Fruit fly (Drosophila melanogaster) whole organism, prepupa: ENCODE measurements around the gene RpL34a.
A peak's percentile ranks its signal among the peaks of the same experiment; 100 is the strongest.

Experiments
- Blimp-1 ChIP-seq: fragments of 200-800 bp; sonication (Bioruptor generic); optimal IDR thresholded peaks from 3 replicates; lab custom pipeline; 2017; ENCODE audit warnings: missing biosample characterization, missing genetic modification characterization, mild to moderate bottlenecking, moderate library complexity, missing genetic modification reagents
- CG10669 ChIP-seq: fragments of 200-800 bp; sonication (Bioruptor generic); optimal IDR thresholded peaks from 3 replicates; lab custom pipeline; 2018; ENCODE audit warnings: missing biosample characterization, mild to moderate bottlenecking, missing genetic modification characterization, moderate library complexity
- CG11294 ChIP-seq: fragments of 200-800 bp; sonication (Bioruptor generic); IDR thresholded peaks from 2 replicates; pipeline ENCODE4 v1.3.6; 2022; ENCODE audit warnings: missing biosample characterization, missing genetic modification characterization
- CG11762 ChIP-seq: fragments of 200-800 bp; sonication (Bioruptor generic); optimal IDR thresholded peaks from 3 replicates; lab custom pipeline; 2016; ENCODE audit warnings: missing biosample characterization, missing genetic modification characterization; ENCODE audit not compliant: insufficient read depth
- CG15336 ChIP-seq: fragments of 200-800 bp; sonication (Bioruptor generic); IDR thresholded peaks from 2 replicates; pipeline ENCODE4 v1.3.6; 2022; ENCODE audit warnings: missing biosample characterization, missing genetic modification characterization
- CG1621 ChIP-seq: fragments of 200-800 bp; sonication (Bioruptor generic); optimal IDR thresholded peaks from 3 replicates; lab custom pipeline; 2018; ENCODE audit warnings: missing biosample characterization, mild to moderate bottlenecking, missing genetic modification characterization
- CG16779 ChIP-seq: fragments of 200-800 bp; sonication (Bioruptor generic); optimal IDR thresholded peaks from 3 replicates; lab custom pipeline; 2017; ENCODE audit warnings: missing biosample characterization, mild to moderate bottlenecking, missing genetic modification characterization
- CG32006 ChIP-seq: fragments of 200-800 bp; sonication (Bioruptor generic); optimal IDR thresholded peaks from 3 replicates; lab custom pipeline; 2017; ENCODE audit warnings: missing biosample characterization, mild to moderate bottlenecking, missing genetic modification characterization
- CG3919 ChIP-seq: fragments of 200-800 bp; sonication (Bioruptor generic); optimal IDR thresholded peaks from 3 replicates; lab custom pipeline; 2016; ENCODE audit warnings: missing biosample characterization, missing genetic modification characterization
- CG4318 ChIP-seq: fragments of 200-800 bp; sonication (Bioruptor generic); optimal IDR thresholded peaks from 3 replicates; lab custom pipeline; 2017; ENCODE audit warnings: missing biosample characterization, mild to moderate bottlenecking, missing genetic modification characterization
- CG6276 ChIP-seq: fragments of 200-800 bp; sonication (Bioruptor generic); optimal IDR thresholded peaks from 2 replicates; lab custom pipeline; 2017; ENCODE audit warnings: missing biosample characterization, mild to moderate bottlenecking, missing genetic modification characterization
- CG6792 ChIP-seq: fragments of 200-800 bp; sonication (Bioruptor generic); optimal IDR thresholded peaks from 3 replicates; lab custom pipeline; 2016; ENCODE audit warnings: missing biosample characterization, missing genetic modification characterization
- CG6808 ChIP-seq: fragments of 200-800 bp; sonication (Bioruptor generic); optimal IDR thresholded peaks from 3 replicates; lab custom pipeline; 2017; ENCODE audit warnings: missing biosample characterization, missing genetic modification characterization, mild to moderate bottlenecking, moderate library complexity, missing genetic modification reagents
- CG6854 ChIP-seq: fragments of 200-800 bp; sonication (Bioruptor generic); optimal IDR thresholded peaks from 2 replicates; lab custom pipeline; 2017; ENCODE audit warnings: missing biosample characterization, mild to moderate bottlenecking, missing genetic modification characterization
- CG8319 ChIP-seq: fragments of 200-800 bp; sonication (Bioruptor generic); optimal IDR thresholded peaks from 3 replicates; lab custom pipeline; 2016; ENCODE audit warnings: missing biosample characterization, missing genetic modification characterization
- CG8632 ChIP-seq: fragments of 200-800 bp; sonication (Bioruptor generic); optimal IDR thresholded peaks from 3 replicates; lab custom pipeline; 2016; ENCODE audit warnings: missing biosample characterization, missing genetic modification characterization
- CG9139 ChIP-seq: fragments of 200-800 bp; sonication (Bioruptor generic); optimal IDR thresholded peaks from 3 replicates; lab custom pipeline; 2017; ENCODE audit warnings: missing biosample characterization, mild to moderate bottlenecking, missing genetic modification characterization
- Eip78C ChIP-seq: fragments of 200-800 bp; sonication (Bioruptor generic); peaks from one replicate; lab custom pipeline; 2016; ENCODE audit warnings: missing biosample characterization, missing genetic modification characterization
- Eip93F ChIP-seq: fragments of 200-800 bp; sonication (Bioruptor generic); optimal IDR thresholded peaks from 2 replicates; lab custom pipeline; 2016; ENCODE audit warnings: missing biosample characterization, mild to moderate bottlenecking, missing genetic modification characterization
- Ets21C ChIP-seq: fragments of 200-800 bp; sonication (Bioruptor generic); optimal IDR thresholded peaks from 3 replicates; lab custom pipeline; 2016; ENCODE audit warnings: missing biosample characterization, missing genetic modification characterization
- Ets96B ChIP-seq: fragments of 200-800 bp; optimal IDR thresholded peaks from 2 replicates; lab custom pipeline; 2019; ENCODE audit warnings: missing biosample characterization, mild to moderate bottlenecking, missing genetic modification characterization, moderate library complexity
- Gug ChIP-seq: fragments of 200-800 bp; sonication (Bioruptor generic); IDR thresholded peaks from 2 replicates; pipeline ENCODE4 v1.3.6; 2022; ENCODE audit warnings: missing biosample characterization, missing genetic modification characterization
- Hr39 ChIP-seq: fragments of 200-800 bp; sonication (Bioruptor generic); optimal IDR thresholded peaks from 2 replicates; lab custom pipeline; 2016; ENCODE audit warnings: missing biosample characterization, missing genetic modification characterization
- Hr4 ChIP-seq: fragments of 200-800 bp; sonication (Bioruptor generic); optimal IDR thresholded peaks from 3 replicates; lab custom pipeline; 2016; ENCODE audit warnings: missing biosample characterization, missing genetic modification characterization
- Smox ChIP-seq: fragments of 200-800 bp; sonication (Bioruptor generic); optimal IDR thresholded peaks from 3 replicates; lab custom pipeline; 2016; ENCODE audit warnings: missing biosample characterization, missing genetic modification characterization
- Sox102F ChIP-seq: fragments of 200-800 bp; sonication (Bioruptor generic); optimal IDR thresholded peaks from 2 replicates; lab custom pipeline; 2016; ENCODE audit warnings: missing biosample characterization, mild to moderate bottlenecking, missing genetic modification characterization
- Sox15 ChIP-seq: fragments of 200-800 bp; sonication (Bioruptor generic); optimal IDR thresholded peaks from 3 replicates; lab custom pipeline; 2016; ENCODE audit warnings: missing biosample characterization, missing genetic modification characterization
- achi ChIP-seq: fragments of 200-800 bp; sonication (Bioruptor generic); optimal IDR thresholded peaks from 3 replicates; lab custom pipeline; 2016; ENCODE audit warnings: missing biosample characterization, missing genetic modification characterization
- acj6 ChIP-seq: fragments of 200-800 bp; sonication (Bioruptor generic); optimal IDR thresholded peaks from 3 replicates; lab custom pipeline; 2016; ENCODE audit warnings: missing biosample characterization, missing genetic modification characterization
- dsx ChIP-seq: fragments of 200-800 bp; optimal IDR thresholded peaks from 3 replicates; lab custom pipeline; 2019; ENCODE audit warnings: missing biosample characterization, mild to moderate bottlenecking, missing genetic modification characterization, moderate library complexity; ENCODE audit not compliant: poor library complexity, severe bottlenecking
- eg ChIP-seq: fragments of 200-800 bp; sonication (Bioruptor generic); IDR thresholded peaks from 3 replicates; pipeline ENCODE4 v1.3.6; 2022; ENCODE audit warnings: missing biosample characterization, missing genetic modification characterization
- esn ChIP-seq: fragments of 200-800 bp; sonication (Bioruptor generic); optimal IDR thresholded peaks from 2 replicates; lab custom pipeline; 2016; ENCODE audit warnings: missing biosample characterization, mild to moderate bottlenecking, missing genetic modification characterization, moderate library complexity
- fd59A ChIP-seq: fragments of 200-800 bp; sonication (Bioruptor generic); optimal IDR thresholded peaks from 2 replicates; lab custom pipeline; 2017; ENCODE audit warnings: missing biosample characterization, mild to moderate bottlenecking, missing genetic modification characterization, missing genetic modification reagents
- fd85E ChIP-seq: fragments of 200-800 bp; sonication (Bioruptor generic); optimal IDR thresholded peaks from 3 replicates; lab custom pipeline; 2016; ENCODE audit warnings: missing biosample characterization, missing genetic modification characterization
- fkh ChIP-seq: fragments of 200-800 bp; sonication (Bioruptor generic); optimal IDR thresholded peaks from 3 replicates; lab custom pipeline; 2017; ENCODE audit warnings: missing biosample characterization, mild to moderate bottlenecking, missing genetic modification characterization, moderate library complexity
- net ChIP-seq: fragments of 200-800 bp; sonication (Bioruptor generic); optimal IDR thresholded peaks from 3 replicates; lab custom pipeline; 2016; ENCODE audit warnings: missing biosample characterization, missing genetic modification characterization
- salr ChIP-seq, 2 experiments: fragments of 200-800 bp; sonication (Bioruptor generic); optimal IDR thresholded peaks; 3 replicates each; lab custom pipeline; 2016 to 2018; ENCODE audit warnings: missing biosample characterization in 2 of 2, missing genetic modification characterization in 2 of 2, mild to moderate bottlenecking in 1 of 2
- ss ChIP-seq, 2 experiments: fragments of 200-800 bp; sonication (Bioruptor generic); optimal IDR thresholded peaks; 2 replicates in 1 of 2; 3 replicates in 1 of 2; lab custom pipeline; 2017 to 2018; ENCODE audit warnings: mild to moderate bottlenecking in 2 of 2, missing biosample characterization in 2 of 2, missing genetic modification characterization in 2 of 2, moderate library complexity in 1 of 2
- svp ChIP-seq: fragments of 200-800 bp; sonication (Bioruptor generic); peaks from one replicate; lab custom pipeline; 2016; ENCODE audit warnings: missing biosample characterization, missing genetic modification characterization
- vri ChIP-seq: fragments of 200-800 bp; sonication (Bioruptor generic); optimal IDR thresholded peaks from 3 replicates; lab custom pipeline; 2016; ENCODE audit warnings: missing biosample characterization, mild to moderate bottlenecking, missing genetic modification characterization

The RpL34a gene

dm6 chr3R:26098502-26099210, 39.6 kb upstream of the RpL34a start, which contains the start of gene dysf (continued):
- peak; percentile 50 for TF ChIP-seq Smox (GFP tag; lab: Kevin White, UChicago)
- TF ChIP-seq Ets96B (tag; lab: Kevin White, UChicago) = peak; percentile 85
- peak; percentile 72 for TF ChIP-seq esn (GFP tag; lab: Kevin White, UChicago)
- peak; percentile 39; the same call in 1 of the 2 replicates for TF ChIP-seq CG11294 (GFP tag; lab: Robert Waterston, UW)
- peak; percentile 54 for TF ChIP-seq CG10669 (GFP tag; lab: Kevin White, UChicago)
- TF ChIP-seq Hr4 (GFP tag; lab: Kevin White, UChicago) = peak; percentile 34
- TF ChIP-seq fd59A (GFP tag; lab: Kevin White, UChicago) = peak; percentile 41
- no peak for TF ChIP-seq CG6854 (GFP tag; lab: Kevin White, UChicago)
- peak; percentile 16 for TF ChIP-seq vri

- TF ChIP-seq CG3919 (GFP tag; lab: Kevin White, UChicago) = peak; percentile 72
- no peak for TF ChIP-seq acj6 (GFP tag; lab: Kevin White, UChicago)
- no peak for TF ChIP-seq Sox15
- no peak for TF ChIP-seq CG8632 (GFP tag; lab: Kevin White, UChicago)
- no peak for TF ChIP-seq CG11762 (GFP tag; lab: Kevin White, UChicago)
Observed at dm6 chr3R:26096192-26096591, 37.1 kb upstream of the RpL34a start.

dm6 chr3R:26095551-26095950, 36.5 kb upstream of the RpL34a start:
- TF ChIP-seq ss (GFP tag; optimal IDR thresholded peaks at IDR 0.05; lab: Kevin White, UChicago) (no peak), svp (GFP tag; lab: Kevin White, UChicago) (peak; percentile 51), Eip78C (GFP tag; lab: Kevin White, UChicago) (peak; percentile 53)
- TF ChIP-seq, all 60 proteins: peak for 2

- TF ChIP-seq CG8319 (GFP tag; lab: Kevin White, UChicago) (peak; percentile 52), Sox15 (peak; percentile 19), ss (GFP tag; optimal IDR thresholded peaks at IDR 0.05; lab: Kevin White, UChicago) (peak; percentile 74 to 96), CG32006 (GFP tag; lab: Kevin White, UChicago) (peak; percentile 76), CG11762 (GFP tag; lab: Kevin White, UChicago) (peak; percentile 61), vri (peak; percentile 50), Sox102F (GFP tag; lab: Kevin White, UChicago) (peak; percentile 80), Eip78C (GFP tag; lab: Kevin White, UChicago) (peak; percentile 94), CG3919 (GFP tag; lab: Kevin White, UChicago) (peak; percentile 81), CG1621 (tag; lab: Kevin White, UChicago) (peak; percentile 60), CG10669 (GFP tag; lab: Kevin White, UChicago) (peak; percentile 73), CG6792 (GFP tag; lab: Kevin White, UChicago) (peak; percentile 73), Smox (GFP tag; lab: Kevin White, UChicago) (peak; percentile 75), Gug (GFP tag; lab: Robert Waterston, UW) (peak; percentile 49), CG6808 (GFP tag; lab: Kevin White, UChicago) (peak; percentile 80), CG15336 (GFP tag; lab: Robert Waterston, UW) (peak; percentile 80), dsx (peak; percentile 79), achi (GFP tag; lab: Kevin White, UChicago) (peak; percentile 81), CG8632 (GFP tag; lab: Kevin White, UChicago) (peak; percentile 60), fkh (GFP tag; lab: Kevin White, UChicago) (no peak), Ets21C (GFP tag; lab: Kevin White, UChicago) (peak; percentile 51), Hr39 (peak; percentile 62), CG16779 (tag; lab: Kevin White, UChicago) (peak; percentile 52), net (GFP tag; lab: Kevin White, UChicago) (peak; percentile 55), salr (GFP tag; optimal IDR thresholded peaks at IDR 0.05; lab: Kevin White, UChicago) (peak; percentile 34 to 50), fd59A (GFP tag; lab: Kevin White, UChicago) (peak; percentile 27), CG6276 (GFP tag; lab: Kevin White, UChicago) (peak; percentile 53), Hr4 (GFP tag; lab: Kevin White, UChicago) (peak; percentile 64), eg (GFP tag; lab: Robert Waterston, UW) (peak; percentile 78), Blimp-1 (GFP tag; lab: Kevin White, UChicago) (peak; percentile 57), CG4318 (GFP tag; lab: Kevin White, UChicago) (peak; percentile 10), fd85E (GFP tag; lab: Kevin White, UChicago) (no peak), CG9139 (GFP tag; lab: Kevin White, UChicago) (peak; percentile 55), Eip93F (GFP tag; lab: Kevin White, UChicago) (no peak), acj6 (GFP tag; lab: Kevin White, UChicago) (peak; percentile 81)
Observed at dm6 chr3R:26081380-26081991, 22.4 kb upstream of the RpL34a start.
